Worm (Caenorhabditis elegans) whole organism, L1 larva: ENCODE results near the gene R05A10.4.

Experiments used
- C04F5.9 ChIP-seq: sonication (generic microtip); optimal IDR thresholded peaks from 2 replicates; lab custom pipeline; 2016; ENCODE audit warnings: missing genetic modification characterization, missing compliant biosample characterization
- aly-2 ChIP-seq: fragments of 150-350 bp; optimal IDR thresholded peaks from 2 replicates; lab custom pipeline; 2014; ENCODE audit warnings: missing biosample characterization, missing genetic modification characterization
- ama-1 ChIP-seq: fragments of 150-350 bp; optimal IDR thresholded peaks from 2 replicates; lab custom pipeline; 2014
- efl-3 ChIP-seq: fragments of 200-800 bp; sonication (Bioruptor generic); optimal IDR thresholded peaks from 2 replicates; lab custom pipeline; 2018; ENCODE audit warnings: mild to moderate bottlenecking, missing genetic modification characterization, missing compliant biosample characterization
- fkh-10 ChIP-seq: sonication (generic microtip); optimal IDR thresholded peaks from 2 replicates; lab custom pipeline; 2017; ENCODE audit warnings: missing biosample characterization, missing genetic modification reagents, missing genetic modification characterization
- lin-39 ChIP-seq: fragments of 150-350 bp; optimal IDR thresholded peaks from 2 replicates; lab custom pipeline; 2014; ENCODE audit warnings: missing biosample characterization, missing genetic modification reagents, missing genetic modification characterization
- nhr-76 ChIP-seq: sonication (generic microtip); optimal IDR thresholded peaks from 2 replicates; lab custom pipeline; 2017; ENCODE audit warnings: missing biosample characterization, missing genetic modification characterization
- nhr-85 ChIP-seq: sonication (generic microtip); peaks from one replicate; lab custom pipeline; 2016; ENCODE audit warnings: missing genetic modification characterization, inconsistent platforms, missing compliant biosample characterization
- pqm-1 ChIP-seq: sonication (generic microtip); optimal IDR thresholded peaks from 3 replicates; lab custom pipeline; 2017; ENCODE audit warnings: missing biosample characterization, missing genetic modification characterization
- snpc-4 ChIP-seq: fragments of 150-350 bp; optimal IDR thresholded peaks from 2 replicates; lab custom pipeline; 2014; ENCODE audit warnings: missing biosample characterization, missing genetic modification characterization
- tbx-2 ChIP-seq: sonication (generic microtip); optimal IDR thresholded peaks from 2 replicates; lab custom pipeline; 2016; ENCODE audit warnings: missing genetic modification characterization, missing compliant biosample characterization
- tlp-1 ChIP-seq: fragments of 150-350 bp; optimal IDR thresholded peaks from 2 replicates; lab custom pipeline; 2014; ENCODE audit warnings: missing biosample characterization, missing genetic modification characterization
- unc-130 ChIP-seq: fragments of 150-350 bp; optimal IDR thresholded peaks from 2 replicates; lab custom pipeline; 2017; ENCODE audit warnings: missing biosample characterization, missing genetic modification characterization, inconsistent platforms

DNA sequence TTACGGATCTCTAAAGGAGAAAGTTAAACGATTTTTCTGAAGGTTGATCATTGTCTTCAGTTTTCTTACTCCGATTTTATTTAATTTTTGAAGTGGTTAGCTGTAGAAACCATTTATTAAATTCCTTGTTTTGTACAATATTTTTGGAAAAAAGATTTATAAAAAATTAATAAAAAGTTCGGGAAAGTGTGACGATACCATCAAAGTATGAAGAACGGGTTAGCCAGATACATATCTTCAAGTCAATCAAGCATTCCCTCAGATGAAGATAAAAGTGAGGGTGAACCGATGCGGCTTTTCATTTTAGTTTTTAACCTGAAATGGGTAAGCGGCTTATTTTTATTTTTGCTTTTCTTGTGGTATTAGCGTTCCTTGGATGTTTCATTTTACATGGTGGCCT lies 6.8 kb upstream of the R05A10.4 start, which contains the start of gene R05A10.6:
- no peak for TF ChIP-seq nhr-76 (tag; lab: Kevin White, UChicago)
- no peak for TF ChIP-seq lin-39 (tag; lab: Kevin White, UChicago)
- TF ChIP-seq ama-1 (lab: Kevin White, UChicago), result no peak
- no peak for TF ChIP-seq snpc-4 (tag; lab: Kevin White, UChicago)
- TF ChIP-seq tlp-1 (tag; lab: Kevin White, UChicago), result no peak
- TF ChIP-seq unc-130 (tag; lab: Kevin White, UChicago), result no peak
- TF ChIP-seq C04F5.9 (tag; lab: Kevin White, UChicago), result no peak
- no peak for TF ChIP-seq nhr-85 (tag; lab: Kevin White, UChicago)
- no peak for TF ChIP-seq fkh-10 (GFP tag; lab: Kevin White, UChicago)
- no peak for TF ChIP-seq tbx-2 (tag; lab: Kevin White, UChicago)
- no peak for TF ChIP-seq aly-2 (tag; lab: Kevin White, UChicago)
- TF ChIP-seq efl-3, result no peak
- TF ChIP-seq pqm-1, result no peak
